Worm (Caenorhabditis elegans) whole organism, L3 larva: ENCODE data around the gene spp-14.

Source experiments
- R02D3.7 ChIP-seq: fragments of 150-350 bp; optimal IDR thresholded peaks from 2 replicates; lab custom pipeline; 2014; ENCODE audit warnings: missing biosample characterization, missing genetic modification characterization
- ZK546.5 ChIP-seq: sonication (generic microtip); optimal IDR thresholded peaks from 2 replicates; lab custom pipeline; 2017; ENCODE audit warnings: missing biosample characterization, missing genetic modification characterization
- aly-2 ChIP-seq: fragments of 150-350 bp; optimal IDR thresholded peaks from 2 replicates; lab custom pipeline; 2014; ENCODE audit warnings: missing biosample characterization, missing genetic modification characterization
- ama-1 ChIP-seq: fragments of 150-350 bp; optimal IDR thresholded peaks from 2 replicates; lab custom pipeline; 2018
- ceh-28 ChIP-seq: fragments of 150-350 bp; optimal IDR thresholded peaks from 2 replicates; lab custom pipeline; 2014; ENCODE audit warnings: missing biosample characterization, missing genetic modification reagents, missing genetic modification characterization
- ceh-82 ChIP-seq: fragments of 150-350 bp; optimal IDR thresholded peaks from 2 replicates; lab custom pipeline; 2014; ENCODE audit warnings: missing biosample characterization, missing genetic modification characterization
- ceh-9 ChIP-seq: sonication (generic microtip); optimal IDR thresholded peaks from 2 replicates; lab custom pipeline; 2018; ENCODE audit warnings: missing biosample characterization, missing genetic modification characterization
- daf-12 ChIP-seq: fragments of 150-350 bp; optimal IDR thresholded peaks from 2 replicates; lab custom pipeline; 2014; ENCODE audit warnings: missing biosample characterization, missing genetic modification reagents, missing genetic modification characterization
- egl-27 ChIP-seq: sonication (generic microtip); optimal IDR thresholded peaks from 4 replicates; lab custom pipeline; 2017; ENCODE audit warnings: missing biosample characterization, missing genetic modification reagents, missing genetic modification characterization
- egl-5 ChIP-seq: fragments of 150-350 bp; optimal IDR thresholded peaks from 2 replicates; lab custom pipeline; 2017; ENCODE audit warnings: missing biosample characterization, missing genetic modification reagents, missing genetic modification characterization, inconsistent platforms
- elt-1 ChIP-seq: fragments of 150-350 bp; optimal IDR thresholded peaks from 2 replicates; lab custom pipeline; 2014; ENCODE audit warnings: missing biosample characterization, missing genetic modification characterization
- elt-2 ChIP-seq: sonication (generic microtip); optimal IDR thresholded peaks from 2 replicates; lab custom pipeline; 2016; ENCODE audit warnings: missing genetic modification reagents, mild to moderate bottlenecking, missing genetic modification characterization, missing compliant biosample characterization
- elt-3 ChIP-seq, 3 experiments: fragments of 150-350 bp in 1 of 3; sonication (generic microtip) in 2 of 3; optimal IDR thresholded peaks; 2 replicates in 2 of 3; 4 replicates in 1 of 3; lab custom pipeline; 2014 to 2017; ENCODE audit warnings: missing biosample characterization in 3 of 3, missing genetic modification characterization in 3 of 3
- eor-1 ChIP-seq, 2 experiments: fragments of 150-350 bp; optimal IDR thresholded peaks; 2 replicates each; lab custom pipeline; 2014 to 2018; ENCODE audit warnings: missing biosample characterization in 2 of 2, missing genetic modification characterization in 2 of 2
- fos-1 ChIP-seq: fragments of 150-350 bp; optimal IDR thresholded peaks from 2 replicates; lab custom pipeline; 2014; ENCODE audit warnings: missing biosample characterization, missing genetic modification characterization
- hmg-11 ChIP-seq: sonication (generic microtip); optimal IDR thresholded peaks from 2 replicates; lab custom pipeline; 2016; ENCODE audit warnings: missing genetic modification characterization, missing compliant biosample characterization
- lin-15B ChIP-seq: fragments of 150-350 bp; optimal IDR thresholded peaks from 2 replicates; lab custom pipeline; 2014; ENCODE audit warnings: missing biosample characterization, missing genetic modification characterization
- lin-39 ChIP-seq: fragments of 150-350 bp; optimal IDR thresholded peaks from 2 replicates; lab custom pipeline; 2018; ENCODE audit warnings: missing biosample characterization, missing genetic modification reagents, missing genetic modification characterization
- lsy-12 ChIP-seq: sonication (generic microtip); optimal IDR thresholded peaks from 2 replicates; lab custom pipeline; 2016; ENCODE audit warnings: mild to moderate bottlenecking, missing genetic modification characterization, missing compliant biosample characterization
- mdl-1 ChIP-seq: fragments of 150-350 bp; optimal IDR thresholded peaks from 2 replicates; lab custom pipeline; 2014; ENCODE audit warnings: missing biosample characterization, missing genetic modification characterization
- mml-1 ChIP-seq: fragments of 150-350 bp; sonication (generic microtip); optimal IDR thresholded peaks from 3 replicates; lab custom pipeline; 2014; ENCODE audit warnings: missing biosample characterization, missing genetic modification characterization
- nfya-1 ChIP-seq: sonication (generic microtip); optimal IDR thresholded peaks from 2 replicates; lab custom pipeline; 2017; ENCODE audit warnings: missing genetic modification characterization, mild to moderate bottlenecking, missing compliant biosample characterization, antibody characterized with exemption, moderate library complexity; ENCODE audit not compliant: insufficient read depth
- nhr-11 ChIP-seq: fragments of 150-350 bp; optimal IDR thresholded peaks from 2 replicates; lab custom pipeline; 2014; ENCODE audit warnings: missing biosample characterization, missing genetic modification characterization
- nhr-12 ChIP-seq: fragments of 150-350 bp; optimal IDR thresholded peaks from 2 replicates; lab custom pipeline; 2014; ENCODE audit warnings: missing biosample characterization, missing genetic modification characterization
- nhr-23 ChIP-seq: fragments of 150-350 bp; optimal IDR thresholded peaks from 2 replicates; lab custom pipeline; 2014; ENCODE audit warnings: missing biosample characterization, missing genetic modification reagents, missing genetic modification characterization
- nhr-237 ChIP-seq: fragments of 150-350 bp; optimal IDR thresholded peaks from 2 replicates; lab custom pipeline; 2014; ENCODE audit warnings: missing biosample characterization, missing genetic modification characterization
- nhr-25 ChIP-seq: sonication (generic microtip); optimal IDR thresholded peaks from 2 replicates; lab custom pipeline; 2017; ENCODE audit warnings: missing biosample characterization, missing genetic modification characterization
- nhr-28 ChIP-seq: fragments of 150-350 bp; optimal IDR thresholded peaks from 2 replicates; lab custom pipeline; 2014; ENCODE audit warnings: missing biosample characterization, missing genetic modification characterization
- nhr-43 ChIP-seq: sonication (generic microtip); optimal IDR thresholded peaks from 2 replicates; lab custom pipeline; 2016; ENCODE audit warnings: mild to moderate bottlenecking, missing genetic modification characterization, missing compliant biosample characterization; ENCODE audit not compliant: poor library complexity, severe bottlenecking
- nhr-67 ChIP-seq: fragments of 150-350 bp; optimal IDR thresholded peaks from 2 replicates; lab custom pipeline; 2014; ENCODE audit warnings: missing biosample characterization, missing genetic modification characterization
- pha-4 ChIP-seq: fragments of 150-350 bp; optimal IDR thresholded peaks from 2 replicates; lab custom pipeline; 2014; ENCODE audit warnings: missing biosample characterization, missing genetic modification reagents, missing genetic modification characterization
- pqm-1 ChIP-seq: fragments of 150-350 bp; optimal IDR thresholded peaks from 2 replicates; lab custom pipeline; 2017; ENCODE audit warnings: missing biosample characterization, missing genetic modification characterization, inconsistent platforms
- skn-1 ChIP-seq: fragments of 150-350 bp; optimal IDR thresholded peaks from 2 replicates; lab custom pipeline; 2014; ENCODE audit warnings: missing biosample characterization, missing genetic modification characterization
- snpc-4 ChIP-seq: fragments of 150-350 bp; optimal IDR thresholded peaks from 2 replicates; lab custom pipeline; 2014; ENCODE audit warnings: missing biosample characterization, missing genetic modification characterization
- tbx-2 ChIP-seq: sonication (generic microtip); optimal IDR thresholded peaks from 2 replicates; lab custom pipeline; 2016; ENCODE audit warnings: mild to moderate bottlenecking, missing genetic modification characterization, missing compliant biosample characterization
- unc-39 ChIP-seq: sonication (generic microtip); optimal IDR thresholded peaks from 4 replicates; lab custom pipeline; 2017; ENCODE audit warnings: missing biosample characterization, missing genetic modification characterization
- unc-62 ChIP-seq: fragments of 150-350 bp; sonication (generic microtip); optimal IDR thresholded peaks from 4 replicates; lab custom pipeline; 2014; ENCODE audit warnings: missing biosample characterization, missing genetic modification reagents, missing genetic modification characterization
- zag-1 ChIP-seq: fragments of 150-350 bp; optimal IDR thresholded peaks from 2 replicates; lab custom pipeline; 2014; ENCODE audit warnings: missing biosample characterization, missing genetic modification characterization
- ztf-11 ChIP-seq: fragments of 150-350 bp; optimal IDR thresholded peaks from 2 replicates; lab custom pipeline; 2014; ENCODE audit warnings: missing biosample characterization, missing genetic modification characterization
- ztf-4 ChIP-seq: fragments of 150-350 bp; optimal IDR thresholded peaks from 2 replicates; lab custom pipeline; 2014; ENCODE audit warnings: missing biosample characterization, missing genetic modification characterization

spp-14 gene

ce11 chrX:7745386-7745785, 19.6 kb downstream of the spp-14 start:
- TF ChIP-seq ztf-11 = no peak
- TF ChIP-seq egl-27 (tag; lab: Kevin White, UChicago) = no peak
- no peak for TF ChIP-seq ceh-28
- TF ChIP-seq nfya-1 = peak; percentile 52

ce11 chrX:7750084-7750483, 24.3 kb downstream of the spp-14 start:
- TF ChIP-seq nhr-43 (tag; lab: Kevin White, UChicago) = no peak
- TF ChIP-seq fos-1 (tag; lab: Kevin White, UChicago) = no peak
- TF ChIP-seq lin-39 (tag; lab: Kevin White, UChicago) = no peak
- no peak for TF ChIP-seq R02D3.7 (tag; lab: Kevin White, UChicago)
- no peak for TF ChIP-seq tbx-2
- TF ChIP-seq aly-2 (tag; lab: Kevin White, UChicago) = no peak
- no peak for TF ChIP-seq mml-1 (tag; lab: Kevin White, UChicago)
- no peak for TF ChIP-seq nhr-67 (tag; lab: Kevin White, UChicago)
- no peak for TF ChIP-seq hmg-11 (tag; lab: Kevin White, UChicago)
- TF ChIP-seq snpc-4 (tag; lab: Kevin White, UChicago) = no peak
- no peak for TF ChIP-seq zag-1 (tag; lab: Kevin White, UChicago)
- TF ChIP-seq pha-4 = no peak
- no peak for TF ChIP-seq lsy-12 (tag; lab: Kevin White, UChicago)
- no peak for TF ChIP-seq skn-1 (tag; lab: Kevin White, UChicago)

- no peak for TF ChIP-seq egl-27 (tag; lab: Kevin White, UChicago)
- no peak for TF ChIP-seq unc-62
- TF ChIP-seq nhr-67 (tag; lab: Kevin White, UChicago) = no peak
- TF ChIP-seq snpc-4 (tag; lab: Kevin White, UChicago) = no peak
- no peak for TF ChIP-seq ZK546.5 (tag; lab: Kevin White, UChicago)
- TF ChIP-seq eor-1 (tag; optimal IDR thresholded peaks at IDR 0.05; lab: Kevin White, UChicago) = no peak
- TF ChIP-seq egl-5 (tag; lab: Kevin White, UChicago) = no peak
- no peak for TF ChIP-seq nhr-25 (tag; lab: Kevin White, UChicago)
Observed at ce11 chrX:7752770-7753169, 27.0 kb downstream of the spp-14 start, which contains the start of gene deg-1. TSS of gene deg-1 (plus strand) at chrX:7753070.

ce11 chrX:7773714-7774318, 48.0 kb downstream of the spp-14 start:
- TF ChIP-seq elt-1 = peak; percentile 96
- TF ChIP-seq nhr-43 (tag; lab: Kevin White, UChicago) = peak; percentile 14
- no peak for TF ChIP-seq ztf-11
- TF ChIP-seq skn-1 (tag; lab: Kevin White, UChicago) = no peak
- no peak for TF ChIP-seq egl-5 (tag; lab: Kevin White, UChicago)
- peak; percentile 13 for TF ChIP-seq fos-1 (tag; lab: Kevin White, UChicago)
- TF ChIP-seq ceh-9 (tag; lab: Kevin White, UChicago) = no peak
- peak; percentile 33 for TF ChIP-seq nhr-23 (tag; lab: Kevin White, UChicago)
- TF ChIP-seq nhr-25 (tag; lab: Kevin White, UChicago) = peak; percentile 62
- no peak for TF ChIP-seq ztf-4 (tag; lab: Kevin White, UChicago)
- TF ChIP-seq tbx-2 = peak; percentile 11
- TF ChIP-seq lin-15B (tag; lab: Kevin White, UChicago) = no peak
- peak; percentile 31 for TF ChIP-seq lsy-12 (tag; lab: Kevin White, UChicago)
- TF ChIP-seq daf-12 = no peak
- TF ChIP-seq nhr-28 (tag; lab: Kevin White, UChicago) = no peak
- peak; percentile 31 for TF ChIP-seq elt-2 (tag; lab: Kevin White, UChicago)
- TF ChIP-seq pqm-1 (tag; lab: Kevin White, UChicago) = peak; percentile 12
- peak; percentile 73 for TF ChIP-seq ceh-28
- no peak for TF ChIP-seq nhr-237 (tag; lab: Kevin White, UChicago)
- TF ChIP-seq elt-3 (tag; optimal IDR thresholded peaks at IDR 0.05; lab: Kevin White, UChicago) = no peak
- TF ChIP-seq unc-62 = no peak
- no peak for TF ChIP-seq ZK546.5 (tag; lab: Kevin White, UChicago)
- TF ChIP-seq mml-1 (tag; lab: Kevin White, UChicago) = no peak
- no peak for TF ChIP-seq ceh-82
- TF ChIP-seq snpc-4 (tag; lab: Kevin White, UChicago) = no peak
- no peak for TF ChIP-seq pha-4
- TF ChIP-seq nhr-12 (tag; lab: Kevin White, UChicago) = no peak
- TF ChIP-seq aly-2 (tag; lab: Kevin White, UChicago) = no peak
- TF ChIP-seq unc-39 = no peak
- TF ChIP-seq nhr-11 (tag; lab: Kevin White, UChicago) = no peak
- no peak for TF ChIP-seq eor-1 (tag; optimal IDR thresholded peaks at IDR 0.05; lab: Kevin White, UChicago)
- no peak for TF ChIP-seq zag-1 (tag; lab: Kevin White, UChicago)
- no peak for TF ChIP-seq ama-1 (lab: Kevin White, UChicago)
- no peak for TF ChIP-seq hmg-11 (tag; lab: Kevin White, UChicago)
- TF ChIP-seq nhr-67 (tag; lab: Kevin White, UChicago) = no peak
- no peak for TF ChIP-seq mdl-1
- TF ChIP-seq nfya-1 = peak; percentile 26
